Worm (Caenorhabditis elegans): Measurements from ENCODE around the gene srx-19.

The srx-19 gene

ce11 chrIV:6903575-6903974 is 30.5 kb downstream of the srx-19 start, which contains the start of gene T22D1.5:
TSS of gene T22D1.5 (plus strand) at chrIV:6903950.
- TF ChIP-seq ces-1 (GFP tag; optimal IDR thresholded peaks at IDR 0.05) = no peak
- TF ChIP-seq nhr-12 (tag; optimal IDR thresholded peaks at IDR 0.05) = no peak
- TF ChIP-seq ceh-39 (tag; optimal IDR thresholded peaks at IDR 0.05) = no peak
- no peak for TF ChIP-seq sptf-1 (tag; optimal IDR thresholded peaks at IDR 0.05)
- no peak for TF ChIP-seq nhr-28 (tag; optimal IDR thresholded peaks at IDR 0.05)
- TF ChIP-seq tbx-8 (GFP tag; optimal IDR thresholded peaks at IDR 0.05) = no peak
- TF ChIP-seq flh-1 (GFP tag; optimal IDR thresholded peaks at IDR 0.05) = no peak
- no peak for TF ChIP-seq lin-32 (GFP tag; optimal IDR thresholded peaks at IDR 0.05)
- no peak for TF ChIP-seq drap-1 (GFP tag; optimal IDR thresholded peaks at IDR 0.05)
- no peak for TF ChIP-seq ceh-83 (GFP tag; optimal IDR thresholded peaks at IDR 0.05)
- TF ChIP-seq blmp-1 (tag; optimal IDR thresholded peaks at IDR 0.05) = no peak

ce11 chrIV:6904606-6905005 is 31.5 kb downstream of the srx-19 start:
- TF ChIP-seq unc-62 (GFP tag; optimal IDR thresholded peaks at IDR 0.05) (no peak), nhr-2 (tag; optimal IDR thresholded peaks at IDR 0.05) (no peak), nhr-12 (tag; optimal IDR thresholded peaks at IDR 0.05) (no peak), tbx-8 (GFP tag; optimal IDR thresholded peaks at IDR 0.05) (no peak), cnd-1 (tag; optimal IDR thresholded peaks at IDR 0.05) (no peak), hlh-1 (tag; optimal IDR thresholded peaks at IDR 0.05) (no peak), unc-39 (tag; optimal IDR thresholded peaks at IDR 0.05) (no peak), flh-1 (GFP tag; optimal IDR thresholded peaks at IDR 0.05) (no peak), M03D4.4 (tag; optimal IDR thresholded peaks at IDR 0.05) (no peak), unc-120 (tag; optimal IDR thresholded peaks at IDR 0.05; ENCODE audit: poor library complexity, severe bottlenecking) (no peak), ceh-39 (tag; optimal IDR thresholded peaks at IDR 0.05) (no peak), elt-3 (tag; optimal IDR thresholded peaks at IDR 0.05) (no peak), ces-1 (GFP tag; optimal IDR thresholded peaks at IDR 0.05) (no peak), nhr-237 (tag; optimal IDR thresholded peaks at IDR 0.05) (no peak), sptf-1 (tag; optimal IDR thresholded peaks at IDR 0.05) (no peak), snpc-4 (tag; optimal IDR thresholded peaks at IDR 0.05) (no peak), mep-1 (tag; optimal IDR thresholded peaks at IDR 0.05) (no peak), lin-13 (tag; optimal IDR thresholded peaks at IDR 0.05) (no peak)

ce11 chrIV:6905428-6905827 is 32.4 kb downstream of the srx-19 start:
- TF ChIP-seq lsy-2 (tag; optimal IDR thresholded peaks at IDR 0.05) (no peak), flh-1 (GFP tag; optimal IDR thresholded peaks at IDR 0.05) (no peak), unc-62 (GFP tag; optimal IDR thresholded peaks at IDR 0.05) (no peak), elt-3 (tag; optimal IDR thresholded peaks at IDR 0.05) (no peak), ceh-39 (tag; optimal IDR thresholded peaks at IDR 0.05) (no peak), ceh-83 (GFP tag; optimal IDR thresholded peaks at IDR 0.05) (no peak), pha-4 (tag; optimal IDR thresholded peaks at IDR 0.05) (no peak), unc-39 (tag; optimal IDR thresholded peaks at IDR 0.05) (no peak), ces-1 (GFP tag; optimal IDR thresholded peaks at IDR 0.05) (no peak), tbx-8 (GFP tag; optimal IDR thresholded peaks at IDR 0.05) (no peak), mab-5 (tag; optimal IDR thresholded peaks at IDR 0.05) (no peak), sem-2 (GFP tag; optimal IDR thresholded peaks at IDR 0.05) (no peak), ceh-43 (GFP tag; optimal IDR thresholded peaks at IDR 0.05) (no peak)

- TF ChIP-seq hlh-1 (tag; optimal IDR thresholded peaks at IDR 0.05) (no peak), zip-8 (tag; optimal IDR thresholded peaks at IDR 0.05) (no peak), nhr-28 (tag; optimal IDR thresholded peaks at IDR 0.05) (no peak), ces-1 (GFP tag; optimal IDR thresholded peaks at IDR 0.05) (no peak), elt-3 (tag; optimal IDR thresholded peaks at IDR 0.05) (no peak), ztf-11 (tag; optimal IDR thresholded peaks at IDR 0.05) (no peak), unc-62 (GFP tag; optimal IDR thresholded peaks at IDR 0.05) (no peak), M03D4.4 (tag; optimal IDR thresholded peaks at IDR 0.05) (no peak)
Observed at ce11 chrIV:6905947-6906489, 33.0 kb downstream of the srx-19 start, which contains the start of the genes T22D1.17 and T22D1.8. TSS of gene T22D1.17 (plus strand) at chrIV:6905997. TSS of gene T22D1.8 (minus strand) at chrIV:6906348.

- TF ChIP-seq nhr-12 (tag; optimal IDR thresholded peaks at IDR 0.05) = no peak
- no peak for TF ChIP-seq ceh-39 (tag; optimal IDR thresholded peaks at IDR 0.05)
- TF ChIP-seq sem-2 (GFP tag; optimal IDR thresholded peaks at IDR 0.05) = no peak
- no peak for TF ChIP-seq sptf-1 (tag; optimal IDR thresholded peaks at IDR 0.05)
- no peak for TF ChIP-seq ham-2 (GFP tag; optimal IDR thresholded peaks at IDR 0.05)
- TF ChIP-seq tbx-8 (GFP tag; optimal IDR thresholded peaks at IDR 0.05) = no peak
- no peak for TF ChIP-seq cnd-1 (tag; optimal IDR thresholded peaks at IDR 0.05)
- no peak for TF ChIP-seq elt-3 (tag; optimal IDR thresholded peaks at IDR 0.05)
- no peak for TF ChIP-seq unc-39 (tag; optimal IDR thresholded peaks at IDR 0.05)
- no peak for TF ChIP-seq blmp-1 (tag; optimal IDR thresholded peaks at IDR 0.05)
- no peak for TF ChIP-seq lin-13 (tag; optimal IDR thresholded peaks at IDR 0.05)
- TF ChIP-seq unc-120 (tag; optimal IDR thresholded peaks at IDR 0.05; ENCODE audit: poor library complexity, severe bottlenecking) = no peak
- TF ChIP-seq snpc-4 (tag; optimal IDR thresholded peaks at IDR 0.05) = no peak
- TF ChIP-seq pha-4 (tag; optimal IDR thresholded peaks at IDR 0.05) = no peak
- no peak for TF ChIP-seq flh-1 (GFP tag; optimal IDR thresholded peaks at IDR 0.05)
- TF ChIP-seq bed-3 (GFP tag; optimal IDR thresholded peaks at IDR 0.05) = no peak
- TF ChIP-seq ztf-11 (tag; optimal IDR thresholded peaks at IDR 0.05) = no peak
- no peak for TF ChIP-seq lin-32 (GFP tag; optimal IDR thresholded peaks at IDR 0.05)
- no peak for TF ChIP-seq ceh-83 (GFP tag; optimal IDR thresholded peaks at IDR 0.05)
- no peak for TF ChIP-seq M03D4.4 (tag; optimal IDR thresholded peaks at IDR 0.05)
Observed at ce11 chrIV:6907487-6907886, 34.4 kb downstream of the srx-19 start.

Data from whole organism, mixed stage, embryonic.